Fruit fly (Drosophila melanogaster) whole organism, embryonic: ENCODE data around the gene CG15034.
A peak's percentile ranks its signal among the peaks of the same experiment; 100 is the strongest.

Experiments
- Antp ChIP-seq: fragments of 200-800 bp; sonication (Bioruptor generic); optimal IDR thresholded peaks from 3 replicates; lab custom pipeline; 2016; ENCODE audit warnings: missing biosample characterization, missing genetic modification characterization
- Blimp-1 ChIP-seq: fragments of 200-800 bp; sonication (Bioruptor generic); optimal IDR thresholded peaks from 3 replicates; lab custom pipeline; 2018; ENCODE audit warnings: missing biosample characterization, missing genetic modification characterization, mild to moderate bottlenecking, moderate library complexity, missing genetic modification reagents
- BtbVII ChIP-seq: fragments of 200-800 bp; sonication (Bioruptor generic); optimal IDR thresholded peaks from 3 replicates; lab custom pipeline; 2017; ENCODE audit warnings: missing biosample characterization, mild to moderate bottlenecking, missing genetic modification characterization
- CG10959 ChIP-seq: fragments of 200-800 bp; sonication (Bioruptor generic); IDR thresholded peaks from 2 replicates; pipeline ENCODE4 v1.3.6; 2022; ENCODE audit warnings: missing biosample characterization, missing genetic modification characterization
- CG11398 ChIP-seq: fragments of 200-800 bp; sonication (Bioruptor generic); optimal IDR thresholded peaks from 2 replicates; lab custom pipeline; 2016; ENCODE audit warnings: missing biosample characterization, missing genetic modification characterization
- CG11695 ChIP-seq: fragments of 200-800 bp; sonication (Bioruptor generic); IDR thresholded peaks from 3 replicates; pipeline ENCODE4 v1.3.6; 2022; ENCODE audit warnings: missing biosample characterization, missing genetic modification characterization
- CG12659 ChIP-seq: fragments of 200-800 bp; sonication (Bioruptor generic); optimal IDR thresholded peaks from 3 replicates; lab custom pipeline; 2017; ENCODE audit warnings: mild to moderate bottlenecking, missing biosample characterization, missing genetic modification reagents, missing genetic modification characterization
- CG1529 ChIP-seq: fragments of 200-800 bp; sonication (Bioruptor generic); optimal IDR thresholded peaks from 3 replicates; lab custom pipeline; 2018; ENCODE audit warnings: missing biosample characterization, missing genetic modification characterization
- CG1603 ChIP-seq: fragments of 200-800 bp; sonication (Bioruptor generic); optimal IDR thresholded peaks from 2 replicates; lab custom pipeline; 2019; ENCODE audit warnings: missing biosample characterization, mild to moderate bottlenecking, missing genetic modification characterization, moderate library complexity
- CG17186 ChIP-seq: fragments of 200-800 bp; sonication (Bioruptor generic); optimal IDR thresholded peaks from 3 replicates; lab custom pipeline; 2017; ENCODE audit warnings: missing biosample characterization, missing genetic modification reagents, missing genetic modification characterization
- CG17612 ChIP-seq: fragments of 200-800 bp; sonication (Bioruptor generic); IDR thresholded peaks from 2 replicates; pipeline ENCODE4 v1.3.6; 2022; ENCODE audit warnings: missing biosample characterization, missing genetic modification characterization
- CG2116 ChIP-seq: fragments of 200-800 bp; sonication (Bioruptor generic); optimal IDR thresholded peaks from 3 replicates; lab custom pipeline; 2018; ENCODE audit warnings: missing biosample characterization, mild to moderate bottlenecking, missing genetic modification characterization
- CG31388 ChIP-seq: fragments of 200-800 bp; sonication (Bioruptor generic); optimal IDR thresholded peaks from 2 replicates; lab custom pipeline; 2016; ENCODE audit warnings: missing biosample characterization, missing genetic modification characterization
- CG4617 ChIP-seq: fragments of 200-800 bp; sonication (Bioruptor generic); optimal IDR thresholded peaks from 3 replicates; lab custom pipeline; 2016; ENCODE audit warnings: missing biosample characterization, missing genetic modification characterization, borderline replicate concordance
- CG5953 ChIP-seq: fragments of 200-800 bp; sonication (Bioruptor generic); IDR thresholded peaks from 2 replicates; pipeline ENCODE4 v1.3.6; 2022; ENCODE audit warnings: missing biosample characterization, missing genetic modification characterization
- CG6689 ChIP-seq: fragments of 200-800 bp; sonication (Bioruptor generic); IDR thresholded peaks from 2 replicates; pipeline ENCODE4 v1.3.6; 2022; ENCODE audit warnings: missing biosample characterization, missing genetic modification characterization
- CG7271 ChIP-seq: fragments of 200-800 bp; sonication (Bioruptor generic); optimal IDR thresholded peaks from 2 replicates; lab custom pipeline; 2018; ENCODE audit warnings: missing biosample characterization, mild to moderate bottlenecking, missing genetic modification characterization, moderate library complexity
- CG7357 ChIP-seq: fragments of 200-800 bp; sonication (Bioruptor generic); IDR thresholded peaks from 3 replicates; pipeline ENCODE4 v1.3.6; 2022; ENCODE audit warnings: missing biosample characterization, missing genetic modification characterization
- CG7963 ChIP-seq: fragments of 200-800 bp; sonication (Bioruptor generic); IDR thresholded peaks from 3 replicates; pipeline ENCODE4 v1.3.6; 2022; ENCODE audit warnings: missing biosample characterization, missing genetic modification characterization; ENCODE audit not compliant: partially characterized antibody
- CG8290 ChIP-seq, 3 experiments: fragments of 200-800 bp; sonication (Bioruptor generic); optimal IDR thresholded peaks; 2 replicates each; lab custom pipeline; 2016 to 2019; ENCODE audit warnings: missing biosample characterization in 3 of 3, missing genetic modification characterization in 3 of 3, mild to moderate bottlenecking in 2 of 3, moderate library complexity in 1 of 3
- Dad ChIP-seq: fragments of 200-800 bp; sonication (Bioruptor generic); optimal IDR thresholded peaks from 3 replicates; lab custom pipeline; 2016; ENCODE audit warnings: missing biosample characterization, missing genetic modification characterization
- Dip2 ChIP-seq: fragments of 200-800 bp; sonication (Bioruptor generic); IDR thresholded peaks from 2 replicates; pipeline ENCODE4 v1.3.6; 2022; ENCODE audit warnings: missing biosample characterization, missing genetic modification characterization
- Eip74EF ChIP-seq, 2 experiments: fragments of 200-800 bp in 1 of 2; fragments of >200 bp in 1 of 2; sonication (Bioruptor generic) in 1 of 2; optimal IDR thresholded peaks; 2 replicates each; lab custom pipeline; 2017 to 2019; ENCODE audit warnings: missing biosample characterization in 2 of 2, missing genetic modification characterization in 2 of 2, mild to moderate bottlenecking in 1 of 2, moderate library complexity in 1 of 2
- Ets97D ChIP-seq: fragments of 200-800 bp; sonication (Bioruptor generic); optimal IDR thresholded peaks from 3 replicates; lab custom pipeline; 2016; ENCODE audit warnings: missing biosample characterization, missing genetic modification characterization
- HHEX ChIP-seq: fragments of 200-800 bp; sonication (Bioruptor generic); optimal IDR thresholded peaks from 3 replicates; lab custom pipeline; 2017; ENCODE audit warnings: missing biosample characterization, mild to moderate bottlenecking, missing genetic modification characterization, missing genetic modification reagents
- Hr39 ChIP-seq: fragments of >200 bp; optimal IDR thresholded peaks from 2 replicates; lab custom pipeline; 2017
- Ravus ChIP-seq: fragments of 200-800 bp; sonication (Bioruptor generic); IDR thresholded peaks from 2 replicates; pipeline ENCODE4 v1.3.6; 2022; ENCODE audit warnings: missing biosample characterization, missing genetic modification characterization
- Six4 ChIP-seq: fragments of 200-800 bp; sonication (Bioruptor generic); optimal IDR thresholded peaks from 2 replicates; lab custom pipeline; 2016; ENCODE audit warnings: missing biosample characterization, missing genetic modification characterization
- bab2 ChIP-seq: fragments of 200-800 bp; sonication (Bioruptor generic); optimal IDR thresholded peaks from 2 replicates; lab custom pipeline; 2016; ENCODE audit warnings: missing biosample characterization, missing genetic modification characterization
- chif ChIP-seq, 2 experiments: fragments of 200-800 bp; sonication (Bioruptor generic); optimal IDR thresholded peaks; 3 replicates each; lab custom pipeline; 2016; ENCODE audit warnings: missing biosample characterization in 2 of 2, missing genetic modification characterization in 2 of 2
- chinmo ChIP-seq: fragments of 200-800 bp; sonication (Bioruptor generic); IDR thresholded peaks from 4 replicates; pipeline ENCODE4 v1.3.6; 2022; ENCODE audit warnings: missing biosample characterization, missing genetic modification characterization; ENCODE audit not compliant: partially characterized antibody
- crp ChIP-seq, 2 experiments: fragments of 200-800 bp; sonication (Bioruptor generic); optimal IDR thresholded peaks; 2 replicates in 1 of 2; 3 replicates in 1 of 2; lab custom pipeline; 2017; ENCODE audit warnings: missing biosample characterization in 2 of 2, missing genetic modification characterization in 2 of 2, mild to moderate bottlenecking in 1 of 2, moderate library complexity in 1 of 2
- fd3F ChIP-seq: fragments of 200-800 bp; sonication (Bioruptor generic); optimal IDR thresholded peaks from 2 replicates; lab custom pipeline; 2018; ENCODE audit warnings: missing biosample characterization, mild to moderate bottlenecking, missing genetic modification characterization, moderate library complexity
- hbn ChIP-seq: fragments of 200-800 bp; sonication (Bioruptor generic); IDR thresholded peaks from 2 replicates; pipeline ENCODE4 v1.3.6; 2022; ENCODE audit warnings: missing biosample characterization, missing genetic modification characterization; ENCODE audit not compliant: partially characterized antibody
- knrl ChIP-seq: fragments of 200-800 bp; sonication (Bioruptor generic); IDR thresholded peaks from 3 replicates; pipeline ENCODE4 v1.3.6; 2022; ENCODE audit warnings: missing biosample characterization, missing genetic modification characterization; ENCODE audit not compliant: partially characterized antibody
- mam ChIP-seq: fragments of 200-800 bp; sonication (Bioruptor generic); optimal IDR thresholded peaks from 3 replicates; lab custom pipeline; 2016; ENCODE audit warnings: missing biosample characterization, missing genetic modification characterization
- onecut ChIP-seq: fragments of 200-800 bp; sonication (Bioruptor generic); IDR thresholded peaks from 2 replicates; pipeline ENCODE4 v1.3.6; 2022; ENCODE audit warnings: missing biosample characterization, missing genetic modification characterization
- pb ChIP-seq: fragments of 200-800 bp; sonication (Bioruptor generic); optimal IDR thresholded peaks from 3 replicates; lab custom pipeline; 2016; ENCODE audit warnings: missing biosample characterization, missing genetic modification characterization
- pum ChIP-seq: fragments of 200-800 bp; sonication (Bioruptor generic); optimal IDR thresholded peaks from 2 replicates; lab custom pipeline; 2016; ENCODE audit warnings: missing biosample characterization, missing genetic modification characterization
- seq ChIP-seq: fragments of 200-800 bp; sonication (Bioruptor generic); IDR thresholded peaks from 2 replicates; pipeline ENCODE4 v1.3.6; 2022; ENCODE audit warnings: missing biosample characterization, missing genetic modification characterization
- shn ChIP-seq: fragments of 200-800 bp; sonication (Bioruptor generic); optimal IDR thresholded peaks from 3 replicates; lab custom pipeline; 2016; ENCODE audit warnings: missing biosample characterization, missing genetic modification characterization
- sna ChIP-seq: fragments of 200-800 bp; sonication (Bioruptor generic); IDR thresholded peaks from 2 replicates; pipeline ENCODE4 v1.3.6; 2022; ENCODE audit warnings: missing biosample characterization, missing genetic modification characterization; ENCODE audit not compliant: partially characterized antibody
- tna ChIP-seq: fragments of 200-800 bp; sonication (Bioruptor generic); IDR thresholded peaks from 2 replicates; pipeline ENCODE4 v1.3.6; 2022; ENCODE audit warnings: missing biosample characterization, missing genetic modification characterization; ENCODE audit not compliant: partially characterized antibody
- trem ChIP-seq: fragments of 200-800 bp; optimal IDR thresholded peaks from 3 replicates; lab custom pipeline; 2019; ENCODE audit warnings: missing biosample characterization, mild to moderate bottlenecking, missing genetic modification characterization, moderate library complexity
- tx ChIP-seq: fragments of 200-800 bp; sonication (Bioruptor generic); optimal IDR thresholded peaks from 2 replicates; lab custom pipeline; 2016; ENCODE audit warnings: missing biosample characterization, missing genetic modification characterization
- vnd ChIP-seq: fragments of 200-800 bp; sonication (Bioruptor generic); IDR thresholded peaks from 3 replicates; pipeline ENCODE4 v1.3.6; 2022; ENCODE audit warnings: missing biosample characterization, missing genetic modification characterization; ENCODE audit not compliant: partially characterized antibody
- z ChIP-seq: fragments of 200-800 bp; sonication (Bioruptor generic); IDR thresholded peaks from 3 replicates; pipeline ENCODE4 v1.3.6; 2022; ENCODE audit warnings: missing biosample characterization, missing genetic modification characterization

The CG15034 gene

DNA sequence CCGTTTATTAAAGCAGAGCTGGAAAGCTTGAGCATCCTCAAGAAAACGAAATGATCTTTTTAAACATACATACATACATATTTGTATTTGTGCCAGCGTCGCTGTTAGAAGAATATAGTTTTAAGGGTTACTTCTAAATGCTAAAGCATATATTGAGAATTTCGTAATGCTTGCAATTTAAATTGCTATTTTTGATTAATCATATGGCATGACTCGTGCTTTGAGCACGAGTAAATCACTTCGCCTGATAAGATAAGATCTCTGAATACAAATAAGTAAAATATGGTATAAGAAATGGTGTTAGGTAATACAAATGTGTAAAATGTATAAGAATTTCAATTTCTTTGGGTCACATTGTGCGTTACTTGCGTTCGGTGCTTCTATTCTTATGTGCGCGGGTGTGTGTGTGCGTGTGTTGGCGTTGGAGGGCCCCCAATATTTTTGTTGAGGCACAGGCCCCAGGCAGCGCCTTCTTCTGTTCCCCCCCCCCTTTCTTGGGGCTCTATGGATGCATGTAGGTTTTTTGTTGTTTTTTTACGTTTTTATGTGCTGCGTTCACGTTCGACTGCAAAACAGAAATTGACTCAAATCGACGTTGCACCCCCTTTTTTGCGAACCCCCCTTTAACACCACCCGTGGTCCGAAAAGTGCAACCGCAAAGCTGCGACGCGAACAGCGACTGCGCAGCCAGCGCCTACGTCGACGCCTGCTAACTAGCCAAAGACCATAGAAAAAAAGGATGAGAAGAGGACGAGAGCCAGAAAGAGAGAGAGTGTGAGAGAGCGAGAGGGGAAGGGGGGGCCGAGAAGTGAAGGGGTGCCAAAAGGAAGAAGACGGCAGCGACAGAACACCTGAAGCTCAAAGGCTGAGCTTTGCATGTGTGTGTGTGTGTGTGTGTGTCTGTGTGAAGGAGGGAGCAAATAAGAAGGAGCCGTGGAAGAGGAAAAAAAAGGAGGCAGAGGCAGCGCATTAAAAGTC lies 45.7 kb downstream of the CG15034 start (continued):
- TF ChIP-seq CG10959 (GFP tag; lab: Robert Waterston, UW) (peak; percentile 32; the same call in 1 of the 2 replicates), tna (GFP tag; lab: Robert Waterston, UW) (no peak), CG8290 (GFP tag; optimal IDR thresholded peaks at IDR 0.05; lab: Kevin White, UChicago) (peak; percentile 23), CG8290 (tag; optimal IDR thresholded peaks at IDR 0.05; lab: Kevin White, UChicago) (peak in 1 of 2 experiments; percentile 53), Ravus (GFP tag; lab: Robert Waterston, UW) (no peak), CG4617 (GFP tag; lab: Kevin White, UChicago) (no peak), Eip74EF (GFP tag; optimal IDR thresholded peaks at IDR 0.05; lab: Kevin White, UChicago) (peak in 1 of 2 experiments; percentile 59), mam (GFP tag; lab: Kevin White, UChicago) (no peak), seq (GFP tag; lab: Robert Waterston, UW) (no peak; the same call in 1 of the 2 replicates), z (GFP tag; lab: Robert Waterston, UW) (no peak), CG1603 (tag; lab: Kevin White, UChicago) (peak; percentile 22), shn (no peak), CG11398 (GFP tag; lab: Kevin White, UChicago) (peak; percentile 5), Antp (no peak), Blimp-1 (GFP tag; lab: Kevin White, UChicago) (no peak), CG31388 (no peak), CG12659 (GFP tag; lab: Kevin White, UChicago) (peak; percentile 60), crp (GFP tag; optimal IDR thresholded peaks at IDR 0.05; lab: Kevin White, UChicago) (no peak), onecut (GFP tag; lab: Robert Waterston, UW) (no peak), pb (GFP tag; lab: Kevin White, UChicago) (no peak), Dip2 (GFP tag; lab: Robert Waterston, UW) (no peak), CG5953 (peak; percentile 38; the same call in 1 of the 2 replicates), CG11695 (GFP tag; lab: Robert Waterston, UW) (no peak), CG17612 (no peak), CG7963 (GFP tag; lab: Robert Waterston, UW) (no peak), knrl (no peak), trem (peak; percentile 7), Hr39 (lab: Kevin White, UChicago) (no peak), CG17186 (no peak), sna (GFP tag; lab: Robert Waterston, UW) (no peak), chif (GFP tag; optimal IDR thresholded peaks at IDR 0.05; lab: Kevin White, UChicago) (peak; percentile 12 to 45), Dad (GFP tag; lab: Kevin White, UChicago) (no peak), CG7357 (GFP tag; lab: Robert Waterston, UW) (no peak), bab2 (GFP tag; lab: Kevin White, UChicago) (no peak), tx (no peak), Ets97D (GFP tag; lab: Kevin White, UChicago) (no peak), CG1529 (peak; percentile 72), BtbVII (GFP tag; lab: Kevin White, UChicago) (peak; percentile 52), CG7271 (tag; lab: Kevin White, UChicago) (no peak), chinmo (GFP tag; lab: Robert Waterston, UW) (no peak), fd3F (peak; percentile 4), CG2116 (peak; percentile 16), hbn (GFP tag; lab: Robert Waterston, UW) (no peak), pum (GFP tag; lab: Kevin White, UChicago) (peak; percentile 3), Six4 (GFP tag; lab: Kevin White, UChicago) (peak; percentile 45), vnd (GFP tag; lab: Robert Waterston, UW) (no peak), CG6689 (0 out of 2 replicates have a peak, but pooled peaks have one; percentile 20), HHEX (GFP tag; lab: Kevin White, UChicago) (peak; percentile 18)
